Fruit fly (Drosophila melanogaster) whole organism, embryonic: ENCODE data around the gene alphaTub84B.

ENCODE experiments used
- CG10147 ChIP-seq: fragments of 200-800 bp; sonication (Bioruptor generic); optimal IDR thresholded peaks from 2 replicates; lab custom pipeline; 2019; ENCODE audit warnings: missing biosample characterization, mild to moderate bottlenecking, missing genetic modification characterization, moderate library complexity
- CG10321 ChIP-seq: fragments of 200-800 bp; sonication (Bioruptor generic); IDR thresholded peaks from 2 replicates; pipeline ENCODE4 v1.3.6; 2022; ENCODE audit warnings: missing biosample characterization, missing genetic modification characterization
- CG11456 ChIP-seq: fragments of 200-800 bp; sonication (Bioruptor generic); IDR thresholded peaks from 3 replicates; pipeline ENCODE4 v1.3.6; 2022; ENCODE audit warnings: missing biosample characterization, missing genetic modification characterization
- CG12155 ChIP-seq: fragments of 200-800 bp; sonication (Bioruptor generic); optimal IDR thresholded peaks from 3 replicates; lab custom pipeline; 2016; ENCODE audit warnings: missing biosample characterization, missing genetic modification characterization
- CG12391 ChIP-seq: fragments of 200-800 bp; sonication (Bioruptor generic); optimal IDR thresholded peaks from 3 replicates; lab custom pipeline; 2018; ENCODE audit warnings: missing biosample characterization, mild to moderate bottlenecking, missing genetic modification characterization, moderate library complexity
- CG13424 ChIP-seq: fragments of 200-800 bp; sonication (Bioruptor generic); optimal IDR thresholded peaks from 2 replicates; lab custom pipeline; 2019; ENCODE audit warnings: missing biosample characterization, mild to moderate bottlenecking, missing genetic modification characterization, moderate library complexity
- CG13624 ChIP-seq: fragments of 200-800 bp; sonication (Bioruptor generic); optimal IDR thresholded peaks from 2 replicates; lab custom pipeline; 2016; ENCODE audit warnings: missing biosample characterization, missing genetic modification characterization
- CG14667 ChIP-seq: fragments of 200-800 bp; sonication (Bioruptor generic); IDR thresholded peaks from 2 replicates; pipeline ENCODE4 v1.3.6; 2022; ENCODE audit warnings: missing biosample characterization, missing genetic modification characterization
- CG14710 ChIP-seq: fragments of 200-800 bp; sonication (Bioruptor generic); optimal IDR thresholded peaks from 3 replicates; lab custom pipeline; 2019; ENCODE audit warnings: missing biosample characterization, mild to moderate bottlenecking, missing genetic modification characterization, moderate library complexity
- CG1832 ChIP-seq: fragments of 200-800 bp; sonication (Bioruptor generic); optimal IDR thresholded peaks from 2 replicates; lab custom pipeline; 2017; ENCODE audit warnings: missing biosample characterization, mild to moderate bottlenecking, missing genetic modification characterization, inconsistent platforms
- CG18476 ChIP-seq: fragments of 200-800 bp; sonication (Bioruptor generic); optimal IDR thresholded peaks from 2 replicates; lab custom pipeline; 2016; ENCODE audit warnings: missing biosample characterization, mild to moderate bottlenecking, missing genetic modification characterization
- CG2678 ChIP-seq: fragments of 200-800 bp; sonication (Bioruptor generic); optimal IDR thresholded peaks from 3 replicates; lab custom pipeline; 2019; ENCODE audit warnings: missing biosample characterization, mild to moderate bottlenecking, missing genetic modification characterization, moderate library complexity
- CG30403 ChIP-seq: fragments of 200-800 bp; sonication (Bioruptor generic); optimal IDR thresholded peaks from 3 replicates; lab custom pipeline; 2016; ENCODE audit warnings: missing biosample characterization, missing genetic modification characterization
- CG3281 ChIP-seq: fragments of 200-800 bp; sonication (Bioruptor generic); optimal IDR thresholded peaks from 3 replicates; lab custom pipeline; 2017; ENCODE audit warnings: missing biosample characterization, mild to moderate bottlenecking, missing genetic modification characterization
- CG4404 ChIP-seq: fragments of 200-800 bp; sonication (Bioruptor generic); IDR thresholded peaks from 2 replicates; pipeline ENCODE4 v1.3.6; 2022; ENCODE audit warnings: missing biosample characterization, missing genetic modification characterization
- CG6813 ChIP-seq: fragments of 200-800 bp; sonication (Bioruptor generic); optimal IDR thresholded peaks from 2 replicates; lab custom pipeline; 2017; ENCODE audit warnings: missing biosample characterization, missing genetic modification characterization, mild to moderate bottlenecking, moderate library complexity, missing genetic modification reagents
- CG8089 ChIP-seq: fragments of 200-800 bp; sonication (Bioruptor generic); optimal IDR thresholded peaks from 3 replicates; lab custom pipeline; 2016; ENCODE audit warnings: missing biosample characterization, missing genetic modification characterization
- CG8944 ChIP-seq: fragments of 200-800 bp; sonication (Bioruptor generic); optimal IDR thresholded peaks from 3 replicates; lab custom pipeline; 2016; ENCODE audit warnings: missing biosample characterization, missing genetic modification characterization
- Dbx ChIP-seq: fragments of 200-800 bp; sonication (Bioruptor generic); IDR thresholded peaks from 3 replicates; pipeline ENCODE4 v1.3.6; 2022; ENCODE audit warnings: missing biosample characterization, missing genetic modification characterization
- Deaf1 ChIP-seq: fragments of 200-800 bp; optimal IDR thresholded peaks from 3 replicates; lab custom pipeline; 2019; ENCODE audit warnings: missing biosample characterization, mild to moderate bottlenecking, missing genetic modification characterization, moderate library complexity
- Dip2 ChIP-seq: fragments of 200-800 bp; sonication (Bioruptor generic); IDR thresholded peaks from 2 replicates; pipeline ENCODE4 v1.3.6; 2022; ENCODE audit warnings: missing biosample characterization, missing genetic modification characterization
- E2f1 ChIP-seq: fragments of 200-800 bp; sonication (Bioruptor generic); IDR thresholded peaks from 2 replicates; pipeline ENCODE4 v1.3.6; 2022; ENCODE audit warnings: missing biosample characterization, missing genetic modification characterization
- MESR4 ChIP-seq: fragments of 200-800 bp; sonication (Bioruptor generic); optimal IDR thresholded peaks from 2 replicates; lab custom pipeline; 2018; ENCODE audit warnings: missing biosample characterization, mild to moderate bottlenecking, missing genetic modification characterization, moderate library complexity
- Nf-YA ChIP-seq: fragments of 200-800 bp; sonication (Bioruptor generic); IDR thresholded peaks from 2 replicates; pipeline ENCODE4 v1.3.6; 2022; ENCODE audit warnings: missing biosample characterization, missing genetic modification characterization
- Pdp1 ChIP-seq, 2 experiments: fragments of 200-800 bp; sonication (Bioruptor generic); optimal IDR thresholded peaks; 3 replicates each; lab custom pipeline; 2016; ENCODE audit warnings: missing biosample characterization in 2 of 2, missing genetic modification characterization in 2 of 2, mild to moderate bottlenecking in 1 of 2, moderate library complexity in 1 of 2
- Poxn ChIP-seq: fragments of 200-800 bp; sonication (Bioruptor generic); IDR thresholded peaks from 2 replicates; pipeline ENCODE4 v1.3.6; 2022; ENCODE audit warnings: missing biosample characterization, missing genetic modification characterization
- Six4 ChIP-seq: fragments of 200-800 bp; sonication (Bioruptor generic); optimal IDR thresholded peaks from 2 replicates; lab custom pipeline; 2016; ENCODE audit warnings: missing biosample characterization, missing genetic modification characterization
- abd-A ChIP-seq: fragments of 200-800 bp; sonication (Bioruptor generic); optimal IDR thresholded peaks from 3 replicates; lab custom pipeline; 2019; ENCODE audit warnings: missing biosample characterization, mild to moderate bottlenecking, missing genetic modification characterization, moderate library complexity
- bcd ChIP-seq: fragments of 200-800 bp; sonication (Bioruptor generic); optimal IDR thresholded peaks from 2 replicates; lab custom pipeline; 2017; ENCODE audit warnings: missing biosample characterization, mild to moderate bottlenecking, missing genetic modification characterization
- bigmax ChIP-seq: fragments of 200-800 bp; sonication (Bioruptor generic); optimal IDR thresholded peaks from 2 replicates; lab custom pipeline; 2018; ENCODE audit warnings: missing biosample characterization, mild to moderate bottlenecking, missing genetic modification characterization
- bowl ChIP-seq: fragments of 200-800 bp; sonication (Bioruptor generic); IDR thresholded peaks from 2 replicates; pipeline ENCODE4 v1.3.6; 2022; ENCODE audit warnings: missing biosample characterization, missing genetic modification characterization
- cas ChIP-seq: fragments of 200-800 bp; sonication (Bioruptor generic); IDR thresholded peaks from 2 replicates; pipeline ENCODE4 v1.3.6; 2022; ENCODE audit warnings: missing biosample characterization, missing genetic modification characterization
- chif ChIP-seq, 2 experiments: fragments of 200-800 bp; sonication (Bioruptor generic); optimal IDR thresholded peaks; 3 replicates each; lab custom pipeline; 2016; ENCODE audit warnings: missing biosample characterization in 2 of 2, missing genetic modification characterization in 2 of 2
- chm ChIP-seq: fragments of 200-800 bp; sonication (Bioruptor generic); IDR thresholded peaks from 2 replicates; pipeline ENCODE4 v1.3.6; 2022; ENCODE audit warnings: missing biosample characterization, missing genetic modification characterization
- croc ChIP-seq: fragments of 200-800 bp; sonication (Bioruptor generic); conservative IDR thresholded peaks from 3 replicates; pipeline ENCODE4 v1.3.6; 2022; ENCODE audit warnings: missing biosample characterization, missing genetic modification characterization
- dimm ChIP-seq: fragments of 200-800 bp; sonication (Bioruptor generic); IDR thresholded peaks from 2 replicates; pipeline ENCODE4 v1.3.6; 2022; ENCODE audit warnings: missing biosample characterization, missing genetic modification characterization
- gsb ChIP-seq: fragments of 200-800 bp; sonication (Bioruptor generic); IDR thresholded peaks from 2 replicates; pipeline ENCODE4 v1.3.6; 2022; ENCODE audit warnings: missing biosample characterization, missing genetic modification characterization
- h ChIP-seq: fragments of >200 bp; optimal IDR thresholded peaks from 2 replicates; lab custom pipeline; 2017
- hbn ChIP-seq: fragments of 200-800 bp; sonication (Bioruptor generic); IDR thresholded peaks from 2 replicates; pipeline ENCODE4 v1.3.6; 2022; ENCODE audit warnings: missing biosample characterization, missing genetic modification characterization; ENCODE audit not compliant: partially characterized antibody
- her ChIP-seq: fragments of 200-800 bp; sonication (Bioruptor generic); optimal IDR thresholded peaks from 2 replicates; lab custom pipeline; 2016; ENCODE audit warnings: missing biosample characterization, missing genetic modification characterization
- lab ChIP-seq: fragments of 200-800 bp; sonication (Bioruptor generic); optimal IDR thresholded peaks from 3 replicates; lab custom pipeline; 2017; ENCODE audit warnings: missing biosample characterization, missing genetic modification characterization, mild to moderate bottlenecking, moderate library complexity, missing genetic modification reagents
- lbe ChIP-seq: fragments of 200-800 bp; sonication (Bioruptor generic); optimal IDR thresholded peaks from 2 replicates; lab custom pipeline; 2016; ENCODE audit warnings: missing biosample characterization, mild to moderate bottlenecking, missing genetic modification characterization
- lola ChIP-seq, 3 experiments: fragments of >200 bp in 2 of 3; fragments of 200-800 bp in 1 of 3; sonication (Bioruptor generic) in 1 of 3; optimal IDR thresholded peaks; 2 replicates each; lab custom pipeline; 2017 to 2019; ENCODE audit warnings: missing biosample characterization in 3 of 3, missing genetic modification characterization in 3 of 3, mild to moderate bottlenecking in 1 of 3, moderate library complexity in 1 of 3
- ranshi ChIP-seq: fragments of 200-800 bp; sonication (Bioruptor generic); IDR thresholded peaks from 2 replicates; pipeline ENCODE4 v1.3.6; 2022; ENCODE audit warnings: missing biosample characterization, missing genetic modification characterization
- repo ChIP-seq: fragments of 200-800 bp; sonication (Bioruptor generic); optimal IDR thresholded peaks from 2 replicates; lab custom pipeline; 2016; ENCODE audit warnings: missing biosample characterization, missing genetic modification characterization
- schlank ChIP-seq: fragments of 200-800 bp; sonication (Bioruptor generic); optimal IDR thresholded peaks from 2 replicates; lab custom pipeline; 2018; ENCODE audit warnings: missing biosample characterization, mild to moderate bottlenecking, missing genetic modification characterization
- sisA ChIP-seq: fragments of 200-800 bp; sonication (Bioruptor generic); IDR thresholded peaks from 2 replicates; pipeline ENCODE4 v1.3.6; 2022; ENCODE audit warnings: missing biosample characterization, missing genetic modification characterization
- slp2 ChIP-seq: fragments of 200-800 bp; sonication (Bioruptor generic); optimal IDR thresholded peaks from 2 replicates; lab custom pipeline; 2016; ENCODE audit warnings: missing biosample characterization, missing genetic modification characterization
- trh ChIP-seq: fragments of 200-800 bp; sonication (Bioruptor generic); optimal IDR thresholded peaks from 2 replicates; lab custom pipeline; 2016; ENCODE audit warnings: missing biosample characterization, missing genetic modification characterization
- twi ChIP-seq: fragments of 200-800 bp; optimal IDR thresholded peaks from 2 replicates; lab custom pipeline; 2019; ENCODE audit warnings: missing biosample characterization, mild to moderate bottlenecking, missing genetic modification characterization, moderate library complexity
- zf30C ChIP-seq: fragments of 200-800 bp; sonication (Bioruptor generic); optimal IDR thresholded peaks from 3 replicates; lab custom pipeline; 2018; ENCODE audit warnings: missing biosample characterization, mild to moderate bottlenecking, missing genetic modification characterization
- zfh1 ChIP-seq: fragments of 200-800 bp; sonication (Bioruptor generic); IDR thresholded peaks from 3 replicates; pipeline ENCODE4 v1.3.6; 2022; ENCODE audit warnings: missing biosample characterization, missing genetic modification characterization

alphaTub84B gene

DNA sequence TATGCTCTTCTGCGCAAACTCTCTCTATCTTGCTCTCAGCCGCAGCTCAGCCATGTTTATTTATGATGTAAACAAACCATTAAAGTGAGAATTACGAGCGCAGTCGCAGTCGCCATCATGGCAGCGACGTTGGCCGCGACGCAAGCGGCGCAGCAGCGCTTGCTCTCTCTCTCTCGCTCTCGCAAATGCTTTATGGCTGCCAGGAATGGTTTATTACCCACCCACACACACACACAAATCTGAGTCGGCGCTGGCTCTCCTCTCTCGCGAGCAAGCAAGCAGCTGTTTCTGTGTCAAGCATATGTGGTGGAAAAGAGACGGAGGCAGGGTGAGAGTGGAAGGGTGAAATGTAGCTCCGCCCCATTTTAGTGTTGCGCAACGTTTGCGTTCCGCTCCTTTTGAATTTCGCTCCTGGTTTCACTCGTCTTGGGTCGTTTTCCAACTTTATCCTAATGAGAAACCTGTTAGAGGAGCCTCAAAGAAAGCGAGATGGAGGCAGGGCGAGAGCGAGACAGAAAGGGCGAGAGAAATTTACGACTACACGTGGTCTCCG, 49.1 kb upstream of the alphaTub84B start (continued):
- TF ChIP-seq CG6813 (GFP tag; lab: Kevin White, UChicago) (no peak), ranshi (GFP tag; lab: Robert Waterston, UW) (no peak), CG13624 (no peak), CG1832 (GFP tag; lab: Kevin White, UChicago) (peak; percentile 95), Dip2 (no peak), E2f1 (no peak), schlank (tag; lab: Kevin White, UChicago) (no peak), Nf-YA (GFP tag; lab: Robert Waterston, UW) (no peak), CG11456 (GFP tag; lab: Robert Waterston, UW) (no peak), Pdp1 (GFP tag; optimal IDR thresholded peaks at IDR 0.05; lab: Kevin White, UChicago) (peak; percentile 11 to 86), CG10321 (GFP tag; lab: Robert Waterston, UW) (peak; percentile 88), chm (GFP tag; lab: Robert Waterston, UW) (0 out of 2 replicates have a peak, but pooled peaks have one; percentile 15), CG8089 (GFP tag; lab: Kevin White, UChicago) (peak; percentile 11), bcd (GFP tag; lab: Kevin White, UChicago) (peak; percentile 1), CG12155 (no peak), CG4404 (no peak), lab (GFP tag; lab: Kevin White, UChicago) (peak; percentile 8), trh (GFP tag; lab: Kevin White, UChicago) (no peak), lbe (GFP tag; lab: Kevin White, UChicago) (peak; percentile 35), bowl (GFP tag; lab: Robert Waterston, UW) (no peak), bigmax (GFP tag; lab: Kevin White, UChicago) (no peak), zfh1 (GFP tag; lab: Robert Waterston, UW) (0 out of 3 replicates have a peak, but pooled peaks have one; percentile 4), sisA (no peak), abd-A (tag; lab: Kevin White, UChicago) (peak; percentile 100), her (GFP tag; lab: Kevin White, UChicago) (no peak), h (lab: Kevin White, UChicago) (no peak), cas (GFP tag; lab: Robert Waterston, UW) (no peak), lola (GFP tag; optimal IDR thresholded peaks at IDR 0.05; lab: Kevin White, UChicago) (no peak), CG2678 (tag; lab: Kevin White, UChicago) (no peak), CG10147 (GFP tag; lab: Kevin White, UChicago) (no peak), CG12391 (no peak), hbn (GFP tag; lab: Robert Waterston, UW) (no peak), croc (GFP tag; lab: Robert Waterston, UW) (no peak), CG18476 (GFP tag; lab: Kevin White, UChicago) (no peak), chif (GFP tag; optimal IDR thresholded peaks at IDR 0.05; lab: Kevin White, UChicago) (no peak), Dbx (GFP tag; lab: Robert Waterston, UW) (no peak), twi (tag; lab: Kevin White, UChicago) (peak; percentile 97), CG3281 (GFP tag; lab: Kevin White, UChicago) (no peak), dimm (GFP tag; lab: Robert Waterston, UW) (no peak), gsb (no peak), CG8944 (GFP tag; lab: Kevin White, UChicago) (no peak), MESR4 (GFP tag; lab: Kevin White, UChicago) (no peak), Poxn (GFP tag; lab: Robert Waterston, UW) (no peak), zf30C (GFP tag; lab: Kevin White, UChicago) (no peak), slp2 (GFP tag; lab: Kevin White, UChicago) (peak; percentile 27), Deaf1 (no peak), CG14710 (tag; lab: Kevin White, UChicago) (no peak), repo (GFP tag; lab: Kevin White, UChicago) (no peak), Six4 (no peak), CG13424 (no peak), CG14667 (no peak), CG30403 (GFP tag; lab: Kevin White, UChicago) (no peak)
